Worm (Caenorhabditis elegans) whole organism, L2 larva: ENCODE measurements around the gene F58F12.12.

Source experiments
- C34F6.9 ChIP-seq: fragments of 150-350 bp; optimal IDR thresholded peaks from 2 replicates; lab custom pipeline; 2014; ENCODE audit warnings: missing biosample characterization, missing genetic modification characterization
- R02D3.7 ChIP-seq: fragments of 150-350 bp; optimal IDR thresholded peaks from 2 replicates; lab custom pipeline; 2014; ENCODE audit warnings: missing biosample characterization, missing genetic modification characterization
- blmp-1 ChIP-seq: sonication (generic microtip); optimal IDR thresholded peaks from 2 replicates; lab custom pipeline; 2017; ENCODE audit warnings: missing genetic modification characterization, mild to moderate bottlenecking, missing compliant biosample characterization, antibody characterized with exemption, moderate library complexity; ENCODE audit not compliant: insufficient read depth
- ceh-16 ChIP-seq: fragments of 150-350 bp; optimal IDR thresholded peaks from 2 replicates; lab custom pipeline; 2014; ENCODE audit warnings: missing biosample characterization, missing genetic modification characterization
- egl-27 ChIP-seq: sonication (generic microtip); optimal IDR thresholded peaks from 3 replicates; lab custom pipeline; 2017; ENCODE audit warnings: missing biosample characterization, missing genetic modification reagents, missing genetic modification characterization
- mdl-1 ChIP-seq, 2 experiments: fragments of 150-350 bp in 1 of 2; sonication (generic microtip) in 1 of 2; optimal IDR thresholded peaks; 2 replicates each; lab custom pipeline; 2017; ENCODE audit warnings: missing biosample characterization in 2 of 2, missing genetic modification characterization in 2 of 2
- nhr-25 ChIP-seq: fragments of 150-350 bp; sonication (generic microtip); optimal IDR thresholded peaks from 3 replicates; lab custom pipeline; 2014; ENCODE audit warnings: missing biosample characterization, missing genetic modification characterization
- skn-1 ChIP-seq: sonication (generic microtip); optimal IDR thresholded peaks from 2 replicates; lab custom pipeline; 2017; ENCODE audit warnings: missing biosample characterization, missing genetic modification characterization
- snpc-4 ChIP-seq: fragments of 150-350 bp; optimal IDR thresholded peaks from 2 replicates; lab custom pipeline; 2014; ENCODE audit warnings: missing biosample characterization, missing genetic modification characterization
- unc-39 ChIP-seq: fragments of 150-350 bp; optimal IDR thresholded peaks from 2 replicates; lab custom pipeline; 2014; ENCODE audit warnings: missing biosample characterization, missing genetic modification characterization
- unc-55 ChIP-seq: fragments of 150-350 bp; sonication (generic microtip); optimal IDR thresholded peaks from 3 replicates; lab custom pipeline; 2014; ENCODE audit warnings: missing biosample characterization, missing genetic modification reagents, missing genetic modification characterization
- ztf-1 ChIP-seq: fragments of 200-800 bp; sonication (Bioruptor generic); conservative IDR thresholded peaks from 2 replicates; pipeline ENCODE4 v1.3.6; 2022; ENCODE audit warnings: missing genetic modification characterization, missing compliant biosample characterization

DNA sequence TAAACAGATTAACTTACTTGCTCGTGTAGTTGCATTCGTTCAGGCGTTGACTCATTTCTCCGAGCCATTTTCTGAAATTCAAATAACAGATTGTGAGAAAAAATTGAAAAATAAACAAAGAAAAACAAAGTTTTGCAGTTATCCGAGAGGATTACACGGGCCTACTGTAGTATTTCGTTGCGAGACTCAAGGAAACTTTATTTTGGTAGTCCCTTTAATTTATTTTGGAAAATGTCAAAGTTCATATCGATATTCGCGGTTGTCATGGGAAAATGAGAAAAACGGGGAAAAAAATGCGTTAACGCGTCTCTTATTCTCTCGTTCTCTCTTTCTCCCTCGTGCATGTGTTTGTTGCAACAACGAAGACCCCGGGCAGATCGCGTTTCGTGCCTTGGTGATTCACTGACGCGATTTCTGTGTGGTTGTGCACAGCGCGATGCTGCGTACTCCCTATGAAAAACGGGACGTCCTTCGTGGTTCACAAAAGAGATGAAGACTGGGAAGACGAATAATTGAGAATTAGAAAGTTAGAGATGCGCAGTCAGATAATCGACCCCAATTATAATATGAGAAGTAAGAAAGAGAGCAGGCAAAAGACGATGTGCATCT is 49.6 kb upstream of the F58F12.12 start, which contains the start of gene set-4:
- TF ChIP-seq unc-39 (tag; lab: Kevin White, UChicago) (no peak), R02D3.7 (peak; percentile 50), skn-1 (tag; lab: Kevin White, UChicago) (no peak), snpc-4 (peak; percentile 88), nhr-25 (tag; lab: Kevin White, UChicago) (peak; percentile 92), mdl-1 (tag; optimal IDR thresholded peaks at IDR 0.05; lab: Kevin White, UChicago) (peak; percentile 18 to 91), blmp-1 (tag; lab: Kevin White, UChicago) (peak; percentile 54), egl-27 (peak; percentile 85), ztf-1 (GFP tag; lab: Robert Waterston, UW) (no peak), ceh-16 (peak; percentile 91), C34F6.9 (tag; lab: Kevin White, UChicago) (peak; percentile 98), unc-55 (peak; percentile 96)
